Worm (Caenorhabditis elegans): ENCODE measurements around the gene cnt-1.

Gene cnt-1

ce11 chrII:12102365-12102764, 13.7 kb upstream of the cnt-1 start (continued):
- TF ChIP-seq C08G9.2 (tag; optimal IDR thresholded peaks at IDR 0.05) (no peak), T23F11.4 (GFP tag; optimal IDR thresholded peaks at IDR 0.05) (no peak), che-1 (tag; optimal IDR thresholded peaks at IDR 0.05) (no peak), ama-1 (optimal IDR thresholded peaks at IDR 0.05) (no peak), lin-11 (tag; optimal IDR thresholded peaks at IDR 0.05) (no peak), ceh-30 (tag; optimal IDR thresholded peaks at IDR 0.05) (no peak), hlh-6 (tag; optimal IDR thresholded peaks at IDR 0.05) (no peak), ceh-22 (tag; optimal IDR thresholded peaks at IDR 0.05) (no peak), mec-3 (tag; optimal IDR thresholded peaks at IDR 0.05; ENCODE audit: borderline replicate concordance) (no peak), ceh-31 (tag; optimal IDR thresholded peaks at IDR 0.05) (peak; percentile 90), sdc-2 (tag; optimal IDR thresholded peaks at IDR 0.05) (peak; percentile 59), unc-42 (tag; optimal IDR thresholded peaks at IDR 0.05) (peak; percentile 74), fkh-6 (tag; optimal IDR thresholded peaks at IDR 0.05) (no peak), nhr-232 (tag; optimal IDR thresholded peaks at IDR 0.05) (no peak), hlh-15 (tag; optimal IDR thresholded peaks at IDR 0.05) (no peak), unc-55 (GFP tag; optimal IDR thresholded peaks at IDR 0.05) (peak; percentile 97), dve-1 (tag; optimal IDR thresholded peaks at IDR 0.05) (peak; percentile 45), pqm-1 (tag; optimal IDR thresholded peaks at IDR 0.05) (no peak), ceh-9 (tag; optimal IDR thresholded peaks at IDR 0.05) (no peak), ceh-18 (tag; optimal IDR thresholded peaks at IDR 0.05) (peak; percentile 77)

ce11 chrII:12099889-12100288, 11.2 kb upstream of the cnt-1 start, which contains the start of gene Y17G7B.17:
Y17G7B.17 (minus strand) TSS chrII:12099989.
- TF ChIP-seq pag-3 (tag; optimal IDR thresholded peaks at IDR 0.05; ENCODE audit: borderline replicate concordance) (no peak), syd-9 (tag; optimal IDR thresholded peaks at IDR 0.05) (no peak), pat-9 (tag; optimal IDR thresholded peaks at IDR 0.05) (no peak), lim-6 (tag; optimal IDR thresholded peaks at IDR 0.05) (no peak), pros-1 (tag; optimal IDR thresholded peaks at IDR 0.05) (no peak), K02D7.2 (tag; optimal IDR thresholded peaks at IDR 0.05) (no peak), Y22D7AL.16 (tag; optimal IDR thresholded peaks at IDR 0.05) (no peak), odd-2 (tag; optimal IDR thresholded peaks at IDR 0.05) (no peak), tbx-7 (tag; optimal IDR thresholded peaks at IDR 0.05) (no peak), sox-4 (tag; optimal IDR thresholded peaks at IDR 0.05) (no peak), K09A11.1 (tag; optimal IDR thresholded peaks at IDR 0.05; ENCODE audit: insufficient read depth) (no peak), nfya-1 (tag; optimal IDR thresholded peaks at IDR 0.05) (no peak), zip-5 (tag; optimal IDR thresholded peaks at IDR 0.05) (no peak), fax-1 (tag; optimal IDR thresholded peaks at IDR 0.05) (no peak), ceh-14 (tag; optimal IDR thresholded peaks at IDR 0.05) (no peak), ceh-48 (tag; optimal IDR thresholded peaks at IDR 0.05) (no peak)

DNA sequence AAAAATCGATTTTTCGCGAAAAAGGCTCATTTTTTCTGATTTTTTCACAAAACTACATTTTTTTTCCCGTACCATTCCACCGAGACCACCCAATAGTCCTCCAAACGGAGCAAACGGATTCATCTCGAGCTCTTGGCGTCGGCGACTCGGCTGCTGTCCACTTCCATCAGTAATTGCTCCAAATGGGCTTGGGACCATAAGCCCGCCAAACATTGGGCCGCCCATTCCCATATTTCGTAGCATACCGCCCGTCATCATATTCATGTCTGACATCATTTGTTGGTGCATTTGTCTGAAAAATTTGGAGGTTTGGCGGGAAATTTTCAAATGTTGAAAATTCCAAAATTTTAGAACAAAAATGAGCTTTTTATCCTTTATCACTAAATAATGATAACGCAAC, 10.0 kb upstream of the cnt-1 start:
- TF ChIP-seq ref-2 (tag; optimal IDR thresholded peaks at IDR 0.05): no peak
- no peak for TF ChIP-seq hlh-8 (tag; optimal IDR thresholded peaks at IDR 0.05)
- TF ChIP-seq ceh-34 (tag; optimal IDR thresholded peaks at IDR 0.05): no peak
- TF ChIP-seq ets-4 (tag; optimal IDR thresholded peaks at IDR 0.05): no peak
- no peak for TF ChIP-seq sox-2 (GFP tag; IDR thresholded peaks at IDR 0.05)
- no peak for TF ChIP-seq ceh-14 (tag; optimal IDR thresholded peaks at IDR 0.05)
- no peak for TF ChIP-seq ama-1 (optimal IDR thresholded peaks at IDR 0.05)
- TF ChIP-seq pax-1 (tag; optimal IDR thresholded peaks at IDR 0.05): no peak
- TF ChIP-seq ceh-31 (tag; optimal IDR thresholded peaks at IDR 0.05): no peak
- no peak for TF ChIP-seq C38D4.7 (GFP tag; optimal IDR thresholded peaks at IDR 0.05)
- TF ChIP-seq rnt-1 (tag; optimal IDR thresholded peaks at IDR 0.05): no peak
